Worm (Caenorhabditis elegans) whole organism, L4 larva: ENCODE data around the gene str-262.

Experiments used
- F37D6.2 ChIP-seq: sonication (generic microtip); optimal IDR thresholded peaks from 2 replicates; lab custom pipeline; 2016; ENCODE audit warnings: mild to moderate bottlenecking, missing genetic modification characterization, missing compliant biosample characterization
- F49E8.2 ChIP-seq: sonication (generic microtip); optimal IDR thresholded peaks from 2 replicates; lab custom pipeline; 2016; ENCODE audit warnings: missing compliant biosample characterization, mild to moderate bottlenecking, missing genetic modification characterization, borderline replicate concordance
- T26A8.4 ChIP-seq: fragments of 200-800 bp; sonication (Bioruptor generic); IDR thresholded peaks from 2 replicates; pipeline ENCODE4 v1.3.6; 2022; ENCODE audit warnings: missing genetic modification characterization, missing compliant biosample characterization
- Y105C5A.15 ChIP-seq: fragments of 200-800 bp; sonication (Bioruptor generic); IDR thresholded peaks from 2 replicates; pipeline ENCODE4 v1.3.6; 2022; ENCODE audit warnings: missing genetic modification characterization, missing compliant biosample characterization
- Y75B8A.6 ChIP-seq: fragments of 200-800 bp; sonication (Bioruptor generic); IDR thresholded peaks from 2 replicates; pipeline ENCODE4 v1.3.6; 2022; ENCODE audit warnings: missing genetic modification reagents, missing genetic modification characterization, missing compliant biosample characterization
- ZK337.2 ChIP-seq: fragments of 200-800 bp; sonication (Bioruptor generic); IDR thresholded peaks from 2 replicates; pipeline ENCODE4 v1.3.6; 2022; ENCODE audit warnings: missing genetic modification reagents, missing genetic modification characterization, missing compliant biosample characterization
- attf-4 ChIP-seq: sonication (generic microtip); optimal IDR thresholded peaks from 3 replicates; lab custom pipeline; 2017; ENCODE audit warnings: missing biosample characterization, missing genetic modification characterization
- ceh-44 ChIP-seq: fragments of 200-800 bp; sonication (Bioruptor generic); IDR thresholded peaks from 2 replicates; pipeline ENCODE4 v1.3.6; 2022; ENCODE audit warnings: missing genetic modification reagents, missing genetic modification characterization, missing compliant biosample characterization
- ceh-62 ChIP-seq: sonication (generic microtip); optimal IDR thresholded peaks from 2 replicates; lab custom pipeline; 2017; ENCODE audit warnings: missing biosample characterization, missing genetic modification characterization
- ces-1 ChIP-seq: fragments of 150-350 bp; sonication (generic microtip); optimal IDR thresholded peaks from 4 replicates; lab custom pipeline; 2014; ENCODE audit warnings: missing biosample characterization, missing genetic modification reagents, missing genetic modification characterization
- cey-2 ChIP-seq: sonication (generic microtip); optimal IDR thresholded peaks from 3 replicates; lab custom pipeline; 2017; ENCODE audit warnings: missing genetic modification characterization, mild to moderate bottlenecking, missing compliant biosample characterization, antibody characterized with exemption, borderline replicate concordance; ENCODE audit not compliant: insufficient read depth
- ctbp-1 ChIP-seq: fragments of 200-800 bp; sonication (Bioruptor generic); IDR thresholded peaks from 2 replicates; pipeline ENCODE4 v1.3.6; 2022; ENCODE audit warnings: missing genetic modification reagents, missing genetic modification characterization, missing compliant biosample characterization
- daf-19 ChIP-seq: fragments of 200-800 bp; sonication (Bioruptor generic); conservative IDR thresholded peaks from 2 replicates; pipeline ENCODE4 v1.3.6; 2022; ENCODE audit warnings: missing genetic modification characterization, missing compliant biosample characterization
- dmd-6 ChIP-seq: fragments of 200-800 bp; sonication (Bioruptor generic); IDR thresholded peaks from 2 replicates; pipeline ENCODE4 v1.3.6; 2022; ENCODE audit warnings: missing genetic modification reagents, missing genetic modification characterization, missing compliant biosample characterization
- dmd-9 ChIP-seq: fragments of 200-800 bp; sonication (Bioruptor generic); IDR thresholded peaks from 2 replicates; pipeline ENCODE4 v1.3.6; 2022; ENCODE audit warnings: missing genetic modification reagents, missing genetic modification characterization, missing compliant biosample characterization
- duxl-1 ChIP-seq: sonication (generic microtip); optimal IDR thresholded peaks from 2 replicates; lab custom pipeline; 2016; ENCODE audit warnings: mild to moderate bottlenecking, missing genetic modification characterization, moderate library complexity, missing compliant biosample characterization; ENCODE audit not compliant: poor library complexity
- dve-1 ChIP-seq: sonication (generic microtip); optimal IDR thresholded peaks from 2 replicates; lab custom pipeline; 2017; ENCODE audit warnings: antibody characterized with exemption, mild to moderate bottlenecking, missing genetic modification characterization, missing compliant biosample characterization; ENCODE audit not compliant: insufficient read depth
- fos-1 ChIP-seq: fragments of 150-350 bp; optimal IDR thresholded peaks from 2 replicates; lab custom pipeline; 2014; ENCODE audit warnings: missing biosample characterization, missing genetic modification characterization
- gei-8 ChIP-seq: fragments of 200-800 bp; sonication (Bioruptor generic); optimal IDR thresholded peaks from 2 replicates; lab custom pipeline; 2018; ENCODE audit warnings: mild to moderate bottlenecking, missing genetic modification characterization, missing compliant biosample characterization
- hlh-30 ChIP-seq: sonication (generic microtip); optimal IDR thresholded peaks from 2 replicates; lab custom pipeline; 2017; ENCODE audit warnings: antibody characterized with exemption, mild to moderate bottlenecking, missing genetic modification characterization, missing compliant biosample characterization; ENCODE audit not compliant: insufficient read depth
- hmg-1.1 ChIP-seq: fragments of 200-800 bp; sonication (Bioruptor generic); IDR thresholded peaks from 2 replicates; pipeline ENCODE4 v1.3.6; 2022; ENCODE audit warnings: missing genetic modification reagents, missing genetic modification characterization, missing compliant biosample characterization
- lin-29 ChIP-seq: fragments of 200-800 bp; sonication (Bioruptor generic); IDR thresholded peaks from 2 replicates; pipeline ENCODE4 v1.3.6; 2022; ENCODE audit warnings: missing genetic modification reagents, missing genetic modification characterization, missing compliant biosample characterization
- madf-9 ChIP-seq: fragments of 200-800 bp; sonication (Bioruptor generic); conservative IDR thresholded peaks from 2 replicates; pipeline ENCODE4 v1.3.6; 2022; ENCODE audit warnings: missing genetic modification reagents, missing genetic modification characterization, missing compliant biosample characterization
- mes-2 ChIP-seq: sonication (generic microtip); optimal IDR thresholded peaks from 2 replicates; lab custom pipeline; 2016; ENCODE audit warnings: missing genotype, mild to moderate bottlenecking, missing genetic modification characterization, missing compliant biosample characterization; ENCODE audit not compliant: poor library complexity, severe bottlenecking
- nhr-10 ChIP-seq: fragments of 150-350 bp; optimal IDR thresholded peaks from 2 replicates; lab custom pipeline; 2014; ENCODE audit warnings: missing biosample characterization, missing genetic modification characterization
- nhr-102 ChIP-seq: sonication (generic microtip); optimal IDR thresholded peaks from 2 replicates; lab custom pipeline; 2016; ENCODE audit warnings: mild to moderate bottlenecking, missing genetic modification characterization, moderate library complexity, missing compliant biosample characterization
- nhr-111 ChIP-seq: fragments of 200-800 bp; sonication (Bioruptor generic); optimal IDR thresholded peaks from 2 replicates; lab custom pipeline; 2018; ENCODE audit warnings: mild to moderate bottlenecking, missing genetic modification characterization, missing compliant biosample characterization
- nhr-237 ChIP-seq: sonication (generic microtip); optimal IDR thresholded peaks from 2 replicates; lab custom pipeline; 2017; ENCODE audit warnings: missing biosample characterization, missing genetic modification characterization
- nhr-28 ChIP-seq: fragments of 150-350 bp; optimal IDR thresholded peaks from 2 replicates; lab custom pipeline; 2014; ENCODE audit warnings: missing biosample characterization, missing genetic modification characterization
- nhr-41 ChIP-seq: fragments of 200-800 bp; sonication (Bioruptor generic); IDR thresholded peaks from 2 replicates; pipeline ENCODE4 v1.3.6; 2022; ENCODE audit warnings: missing genetic modification reagents, missing genetic modification characterization, missing compliant biosample characterization
- nhr-48 ChIP-seq: sonication (generic microtip); optimal IDR thresholded peaks from 2 replicates; lab custom pipeline; 2016; ENCODE audit warnings: mild to moderate bottlenecking, missing genetic modification characterization, missing compliant biosample characterization
- pha-4 ChIP-seq, 2 experiments: fragments of 150-350 bp in 1 of 2; fragments of 200-800 bp in 1 of 2; sonication (Bioruptor generic) in 1 of 2; IDR thresholded peaks in 1 of 2; optimal IDR thresholded peaks in 1 of 2; 2 replicates each; pipeline versions ENCODE4 v1.3.6 to Lab custom; 2014 to 2022; ENCODE audit warnings: missing genetic modification characterization in 2 of 2, missing genetic modification reagents in 2 of 2, missing biosample characterization in 1 of 2, missing compliant biosample characterization in 1 of 2
- saeg-2 ChIP-seq: fragments of 200-800 bp; sonication (Bioruptor generic); IDR thresholded peaks from 2 replicates; pipeline ENCODE4 v1.3.6; 2022; ENCODE audit warnings: missing genetic modification reagents, missing genetic modification characterization, missing compliant biosample characterization
- snpc-1.2 ChIP-seq: fragments of 200-800 bp; sonication (Bioruptor generic); IDR thresholded peaks from 2 replicates; pipeline ENCODE4 v1.3.6; 2022; ENCODE audit warnings: missing genetic modification reagents, missing genetic modification characterization, missing compliant biosample characterization
- spr-1 ChIP-seq: sonication (generic microtip); optimal IDR thresholded peaks from 2 replicates; lab custom pipeline; 2016; ENCODE audit warnings: mild to moderate bottlenecking, missing genetic modification characterization, missing compliant biosample characterization
- spr-3 ChIP-seq: fragments of 200-800 bp; sonication (Bioruptor generic); optimal IDR thresholded peaks from 2 replicates; lab custom pipeline; 2018; ENCODE audit warnings: mild to moderate bottlenecking, missing genetic modification characterization, missing compliant biosample characterization
- unc-130 ChIP-seq: sonication (generic microtip); optimal IDR thresholded peaks from 2 replicates; lab custom pipeline; 2016; ENCODE audit warnings: missing genetic modification reagents, missing genetic modification characterization, missing compliant biosample characterization
- unc-62 ChIP-seq, 3 experiments: fragments of 150-350 bp in 1 of 3; sonication (generic microtip); optimal IDR thresholded peaks in 2 of 3; peaks in 1 of 3; 1 replicate in 1 of 3; 2 replicates in 2 of 3; lab custom pipeline; 2014 to 2017; ENCODE audit warnings: missing biosample characterization in 3 of 3, missing genetic modification characterization in 3 of 3, missing genetic modification reagents in 3 of 3, missing genotype in 1 of 3
- zfp-3 ChIP-seq: fragments of 200-800 bp; sonication (Bioruptor generic); conservative IDR thresholded peaks from 2 replicates; pipeline ENCODE4 v1.3.6; 2022; ENCODE audit warnings: missing genetic modification reagents, missing genetic modification characterization, missing compliant biosample characterization
- zip-2 ChIP-seq: fragments of 150-350 bp; optimal IDR thresholded peaks from 2 replicates; lab custom pipeline; 2014; ENCODE audit warnings: missing biosample characterization, missing genetic modification characterization
- ztf-11 ChIP-seq: fragments of 150-350 bp; optimal IDR thresholded peaks from 2 replicates; lab custom pipeline; 2014; ENCODE audit warnings: missing biosample characterization, missing genetic modification characterization

Gene str-262

ce11 chrV:728822-729493, 23.6 kb downstream of the str-262 start (continued):
- TF ChIP-seq Y105C5A.15 (GFP tag; lab: Robert Waterston, UW) (0 out of 2 replicates have a peak, but pooled peaks have one; percentile 28), hmg-1.1 (0 out of 2 replicates have a peak, but pooled peaks have one; percentile 26), cey-2 (tag; lab: Kevin White, UChicago) (no peak), ceh-44 (GFP tag; lab: Robert Waterston, UW) (no peak), nhr-237 (tag; lab: Kevin White, UChicago) (no peak), nhr-10 (tag; lab: Kevin White, UChicago) (peak; percentile 89), fos-1 (tag; lab: Kevin White, UChicago) (no peak), madf-9 (GFP tag; lab: Robert Waterston, UW) (no peak), saeg-2 (GFP tag; lab: Robert Waterston, UW) (no peak), duxl-1 (tag; lab: Kevin White, UChicago) (no peak), nhr-102 (tag; lab: Kevin White, UChicago) (peak; percentile 18), dve-1 (tag; lab: Kevin White, UChicago) (peak; percentile 96), unc-62 (GFP tag; optimal IDR thresholded peaks at IDR 0.05 in 1 of 2; lab: Kevin White, UChicago) (no peak), unc-62 (tag; optimal IDR thresholded peaks at IDR 0.05; lab: Kevin White, UChicago) (no peak), dmd-6 (GFP tag; lab: Robert Waterston, UW) (peak; percentile 13; the same call in 1 of the 2 replicates), spr-1 (peak; percentile 57), attf-4 (tag; lab: Kevin White, UChicago) (no peak), zip-2 (tag; lab: Kevin White, UChicago) (peak; percentile 15), nhr-28 (tag; lab: Kevin White, UChicago) (peak; percentile 68), F49E8.2 (tag; lab: Kevin White, UChicago) (no peak), hlh-30 (tag; lab: Kevin White, UChicago) (peak; percentile 91), nhr-111 (GFP tag; lab: Kevin White, UChicago) (peak; percentile 47), lin-29 (GFP tag; lab: Robert Waterston, UW) (no peak), pha-4 (GFP tag; IDR thresholded peaks at IDR 0.05; lab: Robert Waterston, UW) (0 out of 2 replicates have a peak, but pooled peaks have one; percentile 14), pha-4 (tag; optimal IDR thresholded peaks at IDR 0.05; lab: Kevin White, UChicago) (no peak), dmd-9 (GFP tag; lab: Robert Waterston, UW) (0 out of 2 replicates have a peak, but pooled peaks have one; percentile 16), T26A8.4 (GFP tag; lab: Robert Waterston, UW) (peak; percentile 39; the same call in 1 of the 2 replicates), ZK337.2 (GFP tag; lab: Robert Waterston, UW) (no peak), Y75B8A.6 (GFP tag; lab: Robert Waterston, UW) (0 out of 2 replicates have a peak, but pooled peaks have one; percentile 10), nhr-48 (tag; lab: Kevin White, UChicago) (peak; percentile 64)

ce11 chrV:727484-728351, 24.9 kb downstream of the str-262 start, which contains the start of the genes icl-1 and srh-2:
Gene icl-1 (minus strand): TSS chrV:728004.
Gene srh-2 (plus strand): TSS chrV:728301.
- no peak for TF ChIP-seq spr-1
- TF ChIP-seq nhr-41 = no peak
- no peak for TF ChIP-seq gei-8 (GFP tag; lab: Kevin White, UChicago)
- TF ChIP-seq mes-2 = peak; percentile 55
- no peak for TF ChIP-seq Y105C5A.15 (GFP tag; lab: Robert Waterston, UW)
- TF ChIP-seq ctbp-1 (GFP tag; lab: Robert Waterston, UW) = peak; percentile 6
- no peak for TF ChIP-seq F37D6.2
- TF ChIP-seq ztf-11 (tag; lab: Kevin White, UChicago) = no peak
- TF ChIP-seq daf-19 (GFP tag; lab: Robert Waterston, UW) = peak; percentile 68; the same call in 1 of the 2 replicates
- peak; percentile 58; the same call in 1 of the 2 replicates for TF ChIP-seq snpc-1.2 (GFP tag; lab: Robert Waterston, UW)
- no peak for TF ChIP-seq unc-130 (GFP tag; lab: Kevin White, UChicago)
- TF ChIP-seq ceh-44 (GFP tag; lab: Robert Waterston, UW) = no peak
- no peak for TF ChIP-seq cey-2 (tag; lab: Kevin White, UChicago)
- TF ChIP-seq T26A8.4 (GFP tag; lab: Robert Waterston, UW) = peak; percentile 91
- TF ChIP-seq pha-4 (GFP tag; IDR thresholded peaks at IDR 0.05; lab: Robert Waterston, UW) = peak; percentile 43; the same call in 1 of the 2 replicates
- TF ChIP-seq pha-4 (tag; optimal IDR thresholded peaks at IDR 0.05; lab: Kevin White, UChicago) = no peak
- TF ChIP-seq nhr-48 (tag; lab: Kevin White, UChicago) = peak; percentile 40
- TF ChIP-seq nhr-102 (tag; lab: Kevin White, UChicago) = peak; percentile 52
- TF ChIP-seq ces-1 = no peak
- peak; percentile 48 for TF ChIP-seq spr-3
- no peak for TF ChIP-seq ceh-62 (tag; lab: Kevin White, UChicago)
- TF ChIP-seq zfp-3 (GFP tag; lab: Robert Waterston, UW) = peak; percentile 48
